Worm (Caenorhabditis elegans) whole organism, L2 larva: ENCODE results near the gene ZK721.4.
"Not testable (repeated sequence)": the region's sequence is repeated elsewhere in the genome, so short reads cannot be mapped to it uniquely, and the experiment has no call there.

ENCODE experiments used
- C34F6.9 ChIP-seq: fragments of 150-350 bp; optimal IDR thresholded peaks from 2 replicates; lab custom pipeline; 2014; ENCODE audit warnings: missing biosample characterization, missing genetic modification characterization
- F13H6.1 ChIP-seq: sonication (generic microtip); optimal IDR thresholded peaks from 2 replicates; lab custom pipeline; 2016; ENCODE audit warnings: missing genetic modification characterization, missing compliant biosample characterization
- ZK546.5 ChIP-seq: sonication (generic microtip); optimal IDR thresholded peaks from 2 replicates; lab custom pipeline; 2017; ENCODE audit warnings: missing biosample characterization, missing genetic modification characterization
- alr-1 ChIP-seq: fragments of 150-350 bp; optimal IDR thresholded peaks from 2 replicates; lab custom pipeline; 2014; ENCODE audit warnings: missing biosample characterization, missing genetic modification characterization
- ama-1 ChIP-seq: fragments of 150-350 bp; optimal IDR thresholded peaks from 2 replicates; lab custom pipeline; 2018; ENCODE audit warnings: inconsistent platforms
- blmp-1 ChIP-seq: sonication (generic microtip); optimal IDR thresholded peaks from 2 replicates; lab custom pipeline; 2017; ENCODE audit warnings: missing genetic modification characterization, mild to moderate bottlenecking, missing compliant biosample characterization, antibody characterized with exemption, moderate library complexity; ENCODE audit not compliant: insufficient read depth
- ceh-16 ChIP-seq: fragments of 150-350 bp; optimal IDR thresholded peaks from 2 replicates; lab custom pipeline; 2014; ENCODE audit warnings: missing biosample characterization, missing genetic modification characterization
- crh-2 ChIP-seq: sonication (generic microtip); optimal IDR thresholded peaks from 2 replicates; lab custom pipeline; 2017; ENCODE audit warnings: missing biosample characterization, missing genetic modification characterization
- egl-27 ChIP-seq: sonication (generic microtip); optimal IDR thresholded peaks from 3 replicates; lab custom pipeline; 2017; ENCODE audit warnings: missing biosample characterization, missing genetic modification reagents, missing genetic modification characterization
- elt-1 ChIP-seq: fragments of 150-350 bp; optimal IDR thresholded peaks from 2 replicates; lab custom pipeline; 2014; ENCODE audit warnings: missing biosample characterization, missing genetic modification characterization
- fos-1 ChIP-seq: fragments of 150-350 bp; optimal IDR thresholded peaks from 2 replicates; lab custom pipeline; 2014; ENCODE audit warnings: missing biosample characterization, missing genetic modification characterization
- gmeb-1 ChIP-seq: fragments of 150-350 bp; optimal IDR thresholded peaks from 2 replicates; lab custom pipeline; 2014; ENCODE audit warnings: missing biosample characterization, missing genetic modification characterization
- lin-11 ChIP-seq: fragments of 150-350 bp; sonication (generic microtip); optimal IDR thresholded peaks from 2 replicates; lab custom pipeline; 2014; ENCODE audit warnings: missing biosample characterization, missing genetic modification characterization, inconsistent platforms, mixed read lengths
- lin-13 ChIP-seq: fragments of 150-350 bp; optimal IDR thresholded peaks from 2 replicates; lab custom pipeline; 2014; ENCODE audit warnings: missing biosample characterization, missing genetic modification reagents, missing genetic modification characterization
- lin-39 ChIP-seq: fragments of 150-350 bp; optimal IDR thresholded peaks from 2 replicates; lab custom pipeline; 2014; ENCODE audit warnings: missing biosample characterization, missing genetic modification reagents, missing genetic modification characterization
- lsy-2 ChIP-seq, 2 experiments: fragments of 150-350 bp in 1 of 2; sonication (generic microtip) in 1 of 2; optimal IDR thresholded peaks; 2 replicates each; lab custom pipeline; 2014 to 2017; ENCODE audit warnings: missing biosample characterization in 2 of 2, missing genetic modification characterization in 2 of 2
- mab-5 ChIP-seq: fragments of 150-350 bp; optimal IDR thresholded peaks from 2 replicates; lab custom pipeline; 2014; ENCODE audit warnings: missing biosample characterization, missing genetic modification characterization
- mbf-1 ChIP-seq: sonication (generic microtip); optimal IDR thresholded peaks from 2 replicates; lab custom pipeline; 2017; ENCODE audit warnings: missing biosample characterization, missing genetic modification characterization
- nhr-11 ChIP-seq: fragments of 150-350 bp; optimal IDR thresholded peaks from 2 replicates; lab custom pipeline; 2014; ENCODE audit warnings: missing biosample characterization, missing genetic modification characterization
- nhr-129 ChIP-seq: fragments of 150-350 bp; optimal IDR thresholded peaks from 2 replicates; lab custom pipeline; 2014; ENCODE audit warnings: missing biosample characterization, missing genetic modification characterization
- nhr-21 ChIP-seq: fragments of 150-350 bp; optimal IDR thresholded peaks from 2 replicates; lab custom pipeline; 2014; ENCODE audit warnings: missing biosample characterization, missing genetic modification characterization
- nhr-23 ChIP-seq: fragments of 150-350 bp; optimal IDR thresholded peaks from 2 replicates; lab custom pipeline; 2014; ENCODE audit warnings: missing biosample characterization, missing genetic modification reagents, missing genetic modification characterization
- nhr-77 ChIP-seq: fragments of 150-350 bp; optimal IDR thresholded peaks from 2 replicates; lab custom pipeline; 2014; ENCODE audit warnings: missing biosample characterization, missing genetic modification characterization
- sem-4 ChIP-seq: fragments of 150-350 bp; optimal IDR thresholded peaks from 2 replicates; lab custom pipeline; 2014; ENCODE audit warnings: missing biosample characterization, missing genetic modification reagents, missing genetic modification characterization
- skn-1 ChIP-seq: sonication (generic microtip); optimal IDR thresholded peaks from 2 replicates; lab custom pipeline; 2017; ENCODE audit warnings: missing biosample characterization, missing genetic modification characterization
- sma-9 ChIP-seq, 2 experiments: fragments of 150-350 bp in 1 of 2; sonication (generic microtip) in 1 of 2; optimal IDR thresholded peaks; 2 replicates each; lab custom pipeline; 2014 to 2016; ENCODE audit warnings: missing genetic modification characterization in 2 of 2, mild to moderate bottlenecking in 1 of 2, missing biosample characterization in 1 of 2, missing compliant biosample characterization in 1 of 2, missing genetic modification reagents in 1 of 2, moderate library complexity in 1 of 2
- snpc-4 ChIP-seq: fragments of 150-350 bp; optimal IDR thresholded peaks from 2 replicates; lab custom pipeline; 2014; ENCODE audit warnings: missing biosample characterization, missing genetic modification characterization
- unc-55 ChIP-seq: fragments of 150-350 bp; sonication (generic microtip); optimal IDR thresholded peaks from 3 replicates; lab custom pipeline; 2014; ENCODE audit warnings: missing biosample characterization, missing genetic modification reagents, missing genetic modification characterization
- ztf-1 ChIP-seq: fragments of 200-800 bp; sonication (Bioruptor generic); conservative IDR thresholded peaks from 2 replicates; pipeline ENCODE4 v1.3.6; 2022; ENCODE audit warnings: missing genetic modification characterization, missing compliant biosample characterization
- ztf-11 ChIP-seq: sonication (generic microtip); optimal IDR thresholded peaks from 2 replicates; lab custom pipeline; 2017; ENCODE audit warnings: missing biosample characterization, missing genetic modification characterization
- ztf-4 ChIP-seq: fragments of 150-350 bp; optimal IDR thresholded peaks from 2 replicates; lab custom pipeline; 2014; ENCODE audit warnings: missing biosample characterization, missing genetic modification characterization

The ZK721.4 gene

ce11 chrX:8778558-8778957 is at the start of gene ZK721.4:
ZK721.4 (plus strand) TSS chrX:8778858.
- no peak for TF ChIP-seq ztf-1 (GFP tag; lab: Robert Waterston, UW)
- TF ChIP-seq ZK546.5, result no peak
- TF ChIP-seq sma-9 (GFP tag; optimal IDR thresholded peaks at IDR 0.05; lab: Kevin White, UChicago), result no peak
- no peak for TF ChIP-seq sma-9 (tag; optimal IDR thresholded peaks at IDR 0.05; lab: Kevin White, UChicago)
- no peak for TF ChIP-seq mab-5 (tag; lab: Kevin White, UChicago)
- no peak for TF ChIP-seq gmeb-1
- no peak for TF ChIP-seq ama-1 (lab: Kevin White, UChicago)
- no peak for TF ChIP-seq lin-13 (GFP tag; lab: Kevin White, UChicago)
- no peak for TF ChIP-seq lin-11 (tag; lab: Kevin White, UChicago)
- no peak for TF ChIP-seq elt-1 (tag; lab: Kevin White, UChicago)
- no peak for TF ChIP-seq mbf-1 (tag; lab: Kevin White, UChicago)
- no peak for TF ChIP-seq skn-1 (tag; lab: Kevin White, UChicago)
- TF ChIP-seq egl-27 (tag; lab: Kevin White, UChicago), result no peak
- TF ChIP-seq ztf-4 (tag; lab: Kevin White, UChicago), result no peak
- no peak for TF ChIP-seq nhr-77 (tag; lab: Kevin White, UChicago)
- TF ChIP-seq lsy-2 (tag; optimal IDR thresholded peaks at IDR 0.05; lab: Kevin White, UChicago), result no peak

DNA sequence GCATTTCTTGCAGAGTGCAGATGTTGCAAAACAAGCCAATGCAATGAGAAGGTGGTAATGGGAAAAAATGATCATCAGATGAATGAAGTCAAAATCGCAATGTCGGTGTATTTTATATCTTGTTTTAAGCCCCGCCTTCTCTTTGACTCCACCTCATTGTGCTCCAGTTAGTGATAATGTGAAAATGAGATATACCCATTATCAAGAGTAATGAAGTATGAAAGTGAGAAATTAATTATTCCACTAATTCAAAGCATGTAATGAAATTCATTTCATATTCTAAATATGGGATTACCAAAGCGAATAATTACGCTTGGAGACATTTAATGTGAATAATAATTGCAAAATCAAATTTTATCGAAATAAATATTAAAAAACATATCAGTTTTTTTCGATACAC is 46.8 kb upstream of the ZK721.4 start, which contains the start of gene M02D8.6:
Gene M02D8.6, minus strand, starts transcription at position 101 of the 400 bp plus-strand sequence.
- not testable (repeated sequence) for TF ChIP-seq sem-4, crh-2, egl-27 (tag; lab: Kevin White, UChicago)

DNA sequence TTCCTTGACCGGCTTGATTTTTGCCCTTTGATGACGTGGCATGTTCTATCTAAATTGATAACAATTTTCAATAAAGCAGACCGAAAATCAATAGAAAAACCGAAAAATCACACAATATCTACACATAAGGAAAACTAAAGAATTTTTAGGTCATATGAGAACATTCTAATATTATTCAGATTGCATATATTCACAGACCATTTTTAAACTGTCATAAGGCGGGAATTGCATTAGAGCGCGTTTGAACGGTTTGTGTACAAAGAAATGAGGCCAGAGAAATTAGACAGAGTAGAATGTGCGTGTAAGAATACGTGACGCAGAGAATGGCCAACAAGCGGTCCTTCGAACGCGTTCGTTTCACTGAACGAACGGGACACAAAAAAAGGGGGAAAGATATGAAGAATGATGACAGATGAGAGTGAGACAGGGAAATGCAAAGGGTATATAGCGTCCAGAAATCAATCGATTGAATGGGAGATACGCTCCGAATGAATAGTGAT is 41.6 kb upstream of the ZK721.4 start, which contains the start of gene M02D8.3:
Gene M02D8.3, minus strand, starts transcription at position 51 of the 500 bp plus-strand sequence.
- TF ChIP-seq nhr-77 (tag; lab: Kevin White, UChicago), result no peak
- TF ChIP-seq nhr-21, result peak; percentile 36
- TF ChIP-seq ztf-4 (tag; lab: Kevin White, UChicago), result no peak
- no peak for TF ChIP-seq ztf-1 (GFP tag; lab: Robert Waterston, UW)
- TF ChIP-seq C34F6.9 (tag; lab: Kevin White, UChicago), result peak; percentile 55
- no peak for TF ChIP-seq lin-39 (tag; lab: Kevin White, UChicago)
- peak; percentile 55 for TF ChIP-seq fos-1 (tag; lab: Kevin White, UChicago)
- peak; percentile 17 for TF ChIP-seq sem-4 (tag; lab: Kevin White, UChicago)
- TF ChIP-seq sma-9 (GFP tag; optimal IDR thresholded peaks at IDR 0.05; lab: Kevin White, UChicago), result peak; percentile 5
- TF ChIP-seq sma-9 (tag; optimal IDR thresholded peaks at IDR 0.05; lab: Kevin White, UChicago), result no peak
- TF ChIP-seq lsy-2 (tag; optimal IDR thresholded peaks at IDR 0.05; lab: Kevin White, UChicago), result peak in 1 of 2 experiments; percentile 61
- TF ChIP-seq nhr-129 (tag; lab: Kevin White, UChicago), result peak; percentile 47
- TF ChIP-seq ztf-11 (tag; lab: Kevin White, UChicago), result no peak
- TF ChIP-seq crh-2 (tag; lab: Kevin White, UChicago), result peak; percentile 58
- TF ChIP-seq egl-27 (tag; lab: Kevin White, UChicago), result no peak

ce11 chrX:8737801-8738200 is 40.9 kb upstream of the ZK721.4 start:
- no peak for TF ChIP-seq ZK546.5
- no peak for TF ChIP-seq nhr-21
- TF ChIP-seq lin-13 (GFP tag; lab: Kevin White, UChicago), result no peak
- TF ChIP-seq ztf-1 (GFP tag; lab: Robert Waterston, UW), result no peak
- no peak for TF ChIP-seq lin-11 (tag; lab: Kevin White, UChicago)
- TF ChIP-seq crh-2 (tag; lab: Kevin White, UChicago), result no peak
- TF ChIP-seq mbf-1 (tag; lab: Kevin White, UChicago), result no peak
- TF ChIP-seq ama-1 (lab: Kevin White, UChicago), result no peak
- no peak for TF ChIP-seq elt-1 (tag; lab: Kevin White, UChicago)
- TF ChIP-seq unc-55 (GFP tag; lab: Kevin White, UChicago), result no peak
- no peak for TF ChIP-seq ztf-4 (tag; lab: Kevin White, UChicago)
- no peak for TF ChIP-seq F13H6.1 (tag; lab: Kevin White, UChicago)
- no peak for TF ChIP-seq sem-4 (tag; lab: Kevin White, UChicago)
- no peak for TF ChIP-seq ceh-16 (tag; lab: Kevin White, UChicago)
- no peak for TF ChIP-seq snpc-4 (tag; lab: Kevin White, UChicago)
- no peak for TF ChIP-seq lin-39 (tag; lab: Kevin White, UChicago)
- TF ChIP-seq gmeb-1, result no peak
- TF ChIP-seq nhr-77 (tag; lab: Kevin White, UChicago), result no peak
- no peak for TF ChIP-seq skn-1 (tag; lab: Kevin White, UChicago)
- TF ChIP-seq alr-1 (tag; lab: Kevin White, UChicago), result no peak
- TF ChIP-seq, all 48 proteins: peak for 0

ce11 chrX:8739373-8739772 is 39.3 kb upstream of the ZK721.4 start, which contains the start of gene M02D8.2:
M02D8.2 (plus strand) TSS chrX:8739673.
- TF ChIP-seq nhr-23 (tag; lab: Kevin White, UChicago) (no peak), blmp-1 (tag; lab: Kevin White, UChicago) (no peak), skn-1 (tag; lab: Kevin White, UChicago) (no peak), ztf-11 (tag; lab: Kevin White, UChicago) (no peak), nhr-11 (no peak)
